Worm (Caenorhabditis elegans) whole organism, young adult: ENCODE data around the gene str-5.

Experiments
- attf-6 ChIP-seq: fragments of 200-800 bp; sonication (Bioruptor generic); IDR thresholded peaks from 2 replicates; pipeline ENCODE4 v1.3.6; 2022; ENCODE audit warnings: missing genetic modification reagents, missing genetic modification characterization, missing compliant biosample characterization
- madf-10 ChIP-seq: sonication (generic microtip); optimal IDR thresholded peaks from 2 replicates; lab custom pipeline; 2016; ENCODE audit warnings: mild to moderate bottlenecking, missing genetic modification characterization, missing compliant biosample characterization

ce11 chrV:15716679-15717078, 36.4 kb upstream of the str-5 start, which contains the start of gene Y6E2A.4:
- TF ChIP-seq attf-6 (GFP tag; lab: Robert Waterston, UW) (no peak), madf-10 (tag; lab: Kevin White, UChicago) (no peak)
